Worm (Caenorhabditis elegans) whole organism, L4 larva: Measurements from ENCODE around the gene sphr-1.

Experiments
- F10B5.3 ChIP-seq: sonication (generic microtip); optimal IDR thresholded peaks from 2 replicates; lab custom pipeline; 2016; ENCODE audit warnings: mild to moderate bottlenecking, missing genetic modification characterization, missing compliant biosample characterization
- F26F4.8 ChIP-seq: fragments of 200-800 bp; sonication (Bioruptor generic); conservative IDR thresholded peaks from 2 replicates; pipeline ENCODE4 v1.3.6; 2022; ENCODE audit warnings: missing genetic modification characterization, missing compliant biosample characterization
- F37D6.2 ChIP-seq: sonication (generic microtip); optimal IDR thresholded peaks from 2 replicates; lab custom pipeline; 2016; ENCODE audit warnings: mild to moderate bottlenecking, missing genetic modification characterization, missing compliant biosample characterization
- F49E8.2 ChIP-seq: sonication (generic microtip); optimal IDR thresholded peaks from 2 replicates; lab custom pipeline; 2016; ENCODE audit warnings: missing compliant biosample characterization, mild to moderate bottlenecking, missing genetic modification characterization, borderline replicate concordance
- R02D3.7 ChIP-seq: fragments of 150-350 bp; sonication (generic microtip); optimal IDR thresholded peaks from 3 replicates; lab custom pipeline; 2014; ENCODE audit warnings: missing biosample characterization, missing genetic modification characterization
- T26A8.4 ChIP-seq: fragments of 200-800 bp; sonication (Bioruptor generic); IDR thresholded peaks from 2 replicates; pipeline ENCODE4 v1.3.6; 2022; ENCODE audit warnings: missing genetic modification characterization, missing compliant biosample characterization
- ZK337.2 ChIP-seq: fragments of 200-800 bp; sonication (Bioruptor generic); IDR thresholded peaks from 2 replicates; pipeline ENCODE4 v1.3.6; 2022; ENCODE audit warnings: missing genetic modification reagents, missing genetic modification characterization, missing compliant biosample characterization
- aha-1 ChIP-seq: fragments of 150-350 bp; peaks from one replicate; lab custom pipeline; 2014; ENCODE audit warnings: missing biosample characterization, missing genetic modification characterization
- ama-1 ChIP-seq: fragments of 150-350 bp; optimal IDR thresholded peaks from 2 replicates; lab custom pipeline; 2014; ENCODE audit warnings: inconsistent platforms, mixed read lengths
- arid-1 ChIP-seq: fragments of 200-800 bp; sonication (Bioruptor generic); conservative IDR thresholded peaks from 2 replicates; pipeline ENCODE4 v1.3.6; 2022; ENCODE audit warnings: missing genetic modification reagents, missing genetic modification characterization, missing compliant biosample characterization
- attf-4 ChIP-seq: sonication (generic microtip); optimal IDR thresholded peaks from 3 replicates; lab custom pipeline; 2017; ENCODE audit warnings: missing biosample characterization, missing genetic modification characterization
- ceh-20 ChIP-seq: fragments of 200-800 bp; sonication (Bioruptor generic); IDR thresholded peaks from 2 replicates; pipeline ENCODE4 v1.3.6; 2022; ENCODE audit warnings: missing genetic modification reagents, missing genetic modification characterization, missing compliant biosample characterization
- ceh-28 ChIP-seq: fragments of 150-350 bp; optimal IDR thresholded peaks from 2 replicates; lab custom pipeline; 2014; ENCODE audit warnings: missing biosample characterization, missing genetic modification reagents, missing genetic modification characterization
- ceh-82 ChIP-seq: sonication (generic microtip); optimal IDR thresholded peaks from 2 replicates; lab custom pipeline; 2017; ENCODE audit warnings: missing biosample characterization, missing genetic modification characterization
- ces-1 ChIP-seq: fragments of 150-350 bp; sonication (generic microtip); optimal IDR thresholded peaks from 4 replicates; lab custom pipeline; 2014; ENCODE audit warnings: missing biosample characterization, missing genetic modification reagents, missing genetic modification characterization
- ctbp-1 ChIP-seq: fragments of 200-800 bp; sonication (Bioruptor generic); IDR thresholded peaks from 2 replicates; pipeline ENCODE4 v1.3.6; 2022; ENCODE audit warnings: missing genetic modification reagents, missing genetic modification characterization, missing compliant biosample characterization
- daf-16 ChIP-seq, 3 experiments: sonication (generic microtip); optimal IDR thresholded peaks; 2 replicates each; lab custom pipeline; 2016 to 2017; ENCODE audit warnings: missing genetic modification characterization in 3 of 3, missing genetic modification reagents in 3 of 3, mild to moderate bottlenecking in 2 of 3, missing compliant biosample characterization in 2 of 3, missing biosample characterization in 1 of 3, moderate library complexity in 1 of 3
- daf-8 ChIP-seq: fragments of 200-800 bp; sonication (Bioruptor generic); IDR thresholded peaks from 2 replicates; pipeline ENCODE4 v1.3.6; 2022; ENCODE audit warnings: missing genetic modification characterization, missing compliant biosample characterization
- dmd-6 ChIP-seq: fragments of 200-800 bp; sonication (Bioruptor generic); IDR thresholded peaks from 2 replicates; pipeline ENCODE4 v1.3.6; 2022; ENCODE audit warnings: missing genetic modification reagents, missing genetic modification characterization, missing compliant biosample characterization
- dmd-8 ChIP-seq: fragments of 200-800 bp; sonication (Bioruptor generic); IDR thresholded peaks from 2 replicates; pipeline ENCODE4 v1.3.6; 2022; ENCODE audit warnings: missing genetic modification characterization, missing compliant biosample characterization
- dve-1 ChIP-seq: sonication (generic microtip); optimal IDR thresholded peaks from 2 replicates; lab custom pipeline; 2017; ENCODE audit warnings: antibody characterized with exemption, mild to moderate bottlenecking, missing genetic modification characterization, missing compliant biosample characterization; ENCODE audit not compliant: insufficient read depth
- egl-43 ChIP-seq: fragments of 200-800 bp; sonication (Bioruptor generic); IDR thresholded peaks from 2 replicates; pipeline ENCODE4 v1.3.6; 2022; ENCODE audit warnings: missing genetic modification reagents, missing genetic modification characterization, missing compliant biosample characterization
- gei-8 ChIP-seq: fragments of 200-800 bp; sonication (Bioruptor generic); optimal IDR thresholded peaks from 2 replicates; lab custom pipeline; 2018; ENCODE audit warnings: mild to moderate bottlenecking, missing genetic modification characterization, missing compliant biosample characterization
- hlh-11 ChIP-seq: fragments of 200-800 bp; sonication (Bioruptor generic); optimal IDR thresholded peaks from 2 replicates; lab custom pipeline; 2018; ENCODE audit warnings: mild to moderate bottlenecking, missing genetic modification characterization, missing compliant biosample characterization
- hmg-1.1 ChIP-seq: fragments of 200-800 bp; sonication (Bioruptor generic); IDR thresholded peaks from 2 replicates; pipeline ENCODE4 v1.3.6; 2022; ENCODE audit warnings: missing genetic modification reagents, missing genetic modification characterization, missing compliant biosample characterization
- lin-29 ChIP-seq: fragments of 200-800 bp; sonication (Bioruptor generic); IDR thresholded peaks from 2 replicates; pipeline ENCODE4 v1.3.6; 2022; ENCODE audit warnings: missing genetic modification reagents, missing genetic modification characterization, missing compliant biosample characterization
- lin-39 ChIP-seq: fragments of 150-350 bp; optimal IDR thresholded peaks from 2 replicates; lab custom pipeline; 2014; ENCODE audit warnings: missing biosample characterization, missing genetic modification reagents, missing genetic modification characterization
- lir-3 ChIP-seq: sonication (generic microtip); optimal IDR thresholded peaks from 2 replicates; lab custom pipeline; 2016; ENCODE audit warnings: mild to moderate bottlenecking, missing genetic modification characterization, missing compliant biosample characterization
- madf-5 ChIP-seq, 2 experiments: fragments of 200-800 bp; sonication (Bioruptor generic); IDR thresholded peaks; 2 replicates each; pipeline ENCODE4 v1.3.6; 2022; ENCODE audit warnings: missing compliant biosample characterization in 2 of 2, missing genetic modification characterization in 2 of 2
- madf-9 ChIP-seq: fragments of 200-800 bp; sonication (Bioruptor generic); conservative IDR thresholded peaks from 2 replicates; pipeline ENCODE4 v1.3.6; 2022; ENCODE audit warnings: missing genetic modification reagents, missing genetic modification characterization, missing compliant biosample characterization
- mep-1 ChIP-seq: fragments of 150-350 bp; sonication (generic microtip); optimal IDR thresholded peaks from 3 replicates; lab custom pipeline; 2014; ENCODE audit warnings: missing biosample characterization, missing genetic modification characterization
- mes-2 ChIP-seq: sonication (generic microtip); optimal IDR thresholded peaks from 2 replicates; lab custom pipeline; 2016; ENCODE audit warnings: missing genotype, mild to moderate bottlenecking, missing genetic modification characterization, missing compliant biosample characterization; ENCODE audit not compliant: poor library complexity, severe bottlenecking
- nhr-237 ChIP-seq: sonication (generic microtip); optimal IDR thresholded peaks from 2 replicates; lab custom pipeline; 2017; ENCODE audit warnings: missing biosample characterization, missing genetic modification characterization
- nhr-41 ChIP-seq: fragments of 200-800 bp; sonication (Bioruptor generic); IDR thresholded peaks from 2 replicates; pipeline ENCODE4 v1.3.6; 2022; ENCODE audit warnings: missing genetic modification reagents, missing genetic modification characterization, missing compliant biosample characterization
- nhr-42 ChIP-seq: fragments of 200-800 bp; sonication (Bioruptor generic); IDR thresholded peaks from 2 replicates; pipeline ENCODE4 v1.3.6; 2022; ENCODE audit warnings: missing genetic modification characterization, missing compliant biosample characterization
- nhr-77 ChIP-seq: fragments of 150-350 bp; optimal IDR thresholded peaks from 2 replicates; lab custom pipeline; 2014; ENCODE audit warnings: missing biosample characterization, missing genetic modification characterization
- saeg-2 ChIP-seq: fragments of 200-800 bp; sonication (Bioruptor generic); IDR thresholded peaks from 2 replicates; pipeline ENCODE4 v1.3.6; 2022; ENCODE audit warnings: missing genetic modification reagents, missing genetic modification characterization, missing compliant biosample characterization
- snpc-1.2 ChIP-seq: fragments of 200-800 bp; sonication (Bioruptor generic); IDR thresholded peaks from 2 replicates; pipeline ENCODE4 v1.3.6; 2022; ENCODE audit warnings: missing genetic modification reagents, missing genetic modification characterization, missing compliant biosample characterization
- snpc-4 ChIP-seq: fragments of 150-350 bp; optimal IDR thresholded peaks from 2 replicates; lab custom pipeline; 2014; ENCODE audit warnings: missing biosample characterization, missing genetic modification characterization
- tag-97 ChIP-seq: fragments of 200-800 bp; sonication (Bioruptor generic); IDR thresholded peaks from 2 replicates; pipeline ENCODE4 v1.3.6; 2022; ENCODE audit warnings: missing genetic modification characterization, missing compliant biosample characterization
- unc-130 ChIP-seq: sonication (generic microtip); optimal IDR thresholded peaks from 2 replicates; lab custom pipeline; 2016; ENCODE audit warnings: missing genetic modification reagents, missing genetic modification characterization, missing compliant biosample characterization
- unc-39 ChIP-seq: sonication (generic microtip); optimal IDR thresholded peaks from 2 replicates; lab custom pipeline; 2017; ENCODE audit warnings: missing biosample characterization, missing genetic modification characterization
- unc-62 ChIP-seq, 3 experiments: fragments of 150-350 bp in 1 of 3; sonication (generic microtip); optimal IDR thresholded peaks in 2 of 3; peaks in 1 of 3; 1 replicate in 1 of 3; 2 replicates in 2 of 3; lab custom pipeline; 2014 to 2017; ENCODE audit warnings: missing biosample characterization in 3 of 3, missing genetic modification characterization in 3 of 3, missing genetic modification reagents in 3 of 3, missing genotype in 1 of 3
- vab-7 ChIP-seq: fragments of 200-800 bp; sonication (Bioruptor generic); IDR thresholded peaks from 2 replicates; pipeline ENCODE4 v1.3.6; 2022; ENCODE audit warnings: missing genetic modification reagents, missing genetic modification characterization, missing compliant biosample characterization
- zfp-2 ChIP-seq: sonication (generic microtip); optimal IDR thresholded peaks from 2 replicates; lab custom pipeline; 2016; ENCODE audit warnings: mild to moderate bottlenecking, missing genetic modification characterization, missing compliant biosample characterization
- zip-2 ChIP-seq: fragments of 150-350 bp; optimal IDR thresholded peaks from 2 replicates; lab custom pipeline; 2014; ENCODE audit warnings: missing biosample characterization, missing genetic modification characterization
- ztf-11 ChIP-seq: fragments of 150-350 bp; optimal IDR thresholded peaks from 2 replicates; lab custom pipeline; 2014; ENCODE audit warnings: missing biosample characterization, missing genetic modification characterization
- ztf-7 ChIP-seq: fragments of 150-350 bp; optimal IDR thresholded peaks from 2 replicates; lab custom pipeline; 2014; ENCODE audit warnings: missing biosample characterization, missing genetic modification characterization

The sphr-1 gene

ce11 chrV:9163897-9164296 is 27.5 kb upstream of the sphr-1 start:
- TF ChIP-seq unc-62 (GFP tag; optimal IDR thresholded peaks at IDR 0.05 in 1 of 2; lab: Kevin White, UChicago) (peak in 1 of 2 experiments; percentile 24), unc-62 (tag; optimal IDR thresholded peaks at IDR 0.05; lab: Kevin White, UChicago) (no peak), snpc-1.2 (GFP tag; lab: Robert Waterston, UW) (no peak), F37D6.2 (tag; lab: Kevin White, UChicago) (no peak), aha-1 (tag; lab: Kevin White, UChicago) (no peak), mep-1 (tag; lab: Kevin White, UChicago) (peak; percentile 39), arid-1 (GFP tag; lab: Robert Waterston, UW) (no peak), T26A8.4 (GFP tag; lab: Robert Waterston, UW) (0 out of 2 replicates have a peak, but pooled peaks have one; percentile 52), ama-1 (lab: Kevin White, UChicago) (peak; percentile 98), nhr-42 (GFP tag; lab: Robert Waterston, UW) (no peak), ceh-82 (no peak), gei-8 (GFP tag; lab: Kevin White, UChicago) (no peak), saeg-2 (GFP tag; lab: Robert Waterston, UW) (no peak), ctbp-1 (no peak), mes-2 (peak; percentile 35)
- TF ChIP-seq, all 104 proteins: peak for 5

ce11 chrV:9165073-9165699 is 26.2 kb upstream of the sphr-1 start, which contains the start of gene col-10:
Gene col-10 (minus strand): TSS chrV:9165307.
- TF ChIP-seq ceh-28 (tag; lab: Kevin White, UChicago) (no peak), dve-1 (tag; lab: Kevin White, UChicago) (no peak), nhr-77 (no peak), lir-3 (tag; lab: Kevin White, UChicago) (no peak), tag-97 (GFP tag; lab: Robert Waterston, UW) (no peak), attf-4 (tag; lab: Kevin White, UChicago) (no peak), F26F4.8 (GFP tag; lab: Robert Waterston, UW) (no peak), madf-9 (GFP tag; lab: Robert Waterston, UW) (no peak), saeg-2 (GFP tag; lab: Robert Waterston, UW) (no peak), nhr-237 (tag; lab: Kevin White, UChicago) (no peak), mep-1 (tag; lab: Kevin White, UChicago) (peak; percentile 3), egl-43 (GFP tag; lab: Robert Waterston, UW) (no peak), hmg-1.1 (GFP tag; lab: Robert Waterston, UW) (no peak), nhr-42 (GFP tag; lab: Robert Waterston, UW) (0 out of 2 replicates have a peak, but pooled peaks have one; percentile 18), ztf-11 (no peak), F10B5.3 (tag; lab: Kevin White, UChicago) (no peak), ZK337.2 (GFP tag; lab: Robert Waterston, UW) (no peak), zfp-2 (tag; lab: Kevin White, UChicago) (no peak), lin-39 (tag; lab: Kevin White, UChicago) (no peak), daf-16 (GFP tag; optimal IDR thresholded peaks at IDR 0.05; lab: Kevin White, UChicago) (no peak), daf-16 (tag; optimal IDR thresholded peaks at IDR 0.05; lab: Kevin White, UChicago) (no peak), zip-2 (tag; lab: Kevin White, UChicago) (no peak), ces-1 (no peak), snpc-4 (tag; lab: Kevin White, UChicago) (no peak), arid-1 (GFP tag; lab: Robert Waterston, UW) (no peak), ztf-7 (no peak), daf-8 (GFP tag; lab: Robert Waterston, UW) (no peak), vab-7 (GFP tag; lab: Robert Waterston, UW) (no peak), unc-130 (no peak), unc-39 (no peak), F49E8.2 (tag; lab: Kevin White, UChicago) (no peak), dmd-8 (GFP tag; lab: Robert Waterston, UW) (no peak), T26A8.4 (GFP tag; lab: Robert Waterston, UW) (0 out of 2 replicates have a peak, but pooled peaks have one; percentile 33), dmd-6 (no peak), ceh-20 (no peak), nhr-41 (GFP tag; lab: Robert Waterston, UW) (no peak), gei-8 (GFP tag; lab: Kevin White, UChicago) (no peak), R02D3.7 (tag; lab: Kevin White, UChicago) (no peak), lin-29 (no peak), madf-5 (GFP tag; IDR thresholded peaks at IDR 0.05; lab: Robert Waterston, UW) (no peak), hlh-11 (peak; percentile 6)
